Worm (Caenorhabditis elegans): Measurements from ENCODE around the gene F18E9.1.
A peak's percentile ranks its signal among the peaks of the same experiment; 100 is the strongest.

The F18E9.1 gene

DNA sequence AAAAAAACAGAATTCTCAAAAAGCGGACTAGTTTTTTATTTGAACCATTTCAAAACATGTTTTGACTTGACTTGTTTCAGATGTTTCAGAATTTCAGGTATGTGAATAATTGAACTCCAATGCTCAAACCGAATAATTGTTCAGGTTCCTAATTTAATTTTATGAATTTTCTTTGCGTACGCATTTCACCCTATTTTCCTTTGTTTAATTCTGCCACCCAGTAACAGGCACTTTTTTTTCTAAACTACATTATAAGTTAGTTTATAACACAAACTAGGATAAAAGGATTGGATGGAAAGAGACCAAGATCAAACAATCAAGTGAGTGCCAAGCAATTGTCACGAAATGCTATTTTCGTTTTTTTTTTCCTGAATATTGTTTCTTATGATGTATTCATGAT, 2.8 kb upstream of the F18E9.1 start:
- TF ChIP-seq elt-1 (tag; optimal IDR thresholded peaks at IDR 0.05) (no peak), ceh-9 (tag; optimal IDR thresholded peaks at IDR 0.05) (no peak), snpc-4 (tag; optimal IDR thresholded peaks at IDR 0.05) (no peak), nhr-67 (tag; optimal IDR thresholded peaks at IDR 0.05) (no peak), nhr-11 (tag; optimal IDR thresholded peaks at IDR 0.05) (no peak), ztf-11 (tag; optimal IDR thresholded peaks at IDR 0.05) (no peak), ceh-82 (tag; optimal IDR thresholded peaks at IDR 0.05) (no peak), pqm-1 (tag; optimal IDR thresholded peaks at IDR 0.05) (no peak), sea-2 (GFP tag; optimal IDR thresholded peaks at IDR 0.05) (no peak), unc-39 (tag; optimal IDR thresholded peaks at IDR 0.05) (no peak), nhr-25 (tag; optimal IDR thresholded peaks at IDR 0.05) (no peak), aly-2 (tag; optimal IDR thresholded peaks at IDR 0.05) (no peak)

DNA sequence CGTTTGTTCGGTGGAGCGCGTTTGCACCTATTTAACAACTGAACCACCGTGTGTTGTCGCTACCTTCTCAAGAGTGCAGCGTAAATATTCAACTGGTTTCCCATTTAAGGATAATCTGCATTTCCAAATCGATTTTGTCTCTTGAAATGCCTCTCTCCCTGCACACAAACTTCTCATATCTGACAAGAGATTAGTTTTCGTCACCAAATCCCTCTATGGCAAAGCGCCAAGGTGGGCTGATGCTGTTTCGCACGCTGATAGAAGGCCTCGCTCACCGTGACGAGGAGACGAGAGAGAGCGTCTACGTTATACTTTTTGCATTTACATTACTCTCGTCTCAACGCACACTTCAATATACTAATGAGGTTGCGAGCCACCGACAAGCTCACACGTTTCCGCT, 1.6 kb upstream of the F18E9.1 start:
- no peak for TF ChIP-seq egl-27 (tag; optimal IDR thresholded peaks at IDR 0.05)
- TF ChIP-seq lin-15B (tag; optimal IDR thresholded peaks at IDR 0.05): no peak
- TF ChIP-seq fkh-10 (GFP tag; optimal IDR thresholded peaks at IDR 0.05): no peak
- no peak for TF ChIP-seq snpc-4 (tag; optimal IDR thresholded peaks at IDR 0.05)
- no peak for TF ChIP-seq R02D3.7 (tag; optimal IDR thresholded peaks at IDR 0.05)
- no peak for TF ChIP-seq hmg-11 (tag; optimal IDR thresholded peaks at IDR 0.05)
- no peak for TF ChIP-seq elt-1 (tag; optimal IDR thresholded peaks at IDR 0.05)
- no peak for TF ChIP-seq nfya-1 (tag; optimal IDR thresholded peaks at IDR 0.05; ENCODE audit: insufficient read depth)
- TF ChIP-seq nhr-77 (tag; optimal IDR thresholded peaks at IDR 0.05): no peak
- TF ChIP-seq skn-1 (tag; optimal IDR thresholded peaks at IDR 0.05): no peak
- no peak for TF ChIP-seq nhr-67 (tag; optimal IDR thresholded peaks at IDR 0.05)
- no peak for TF ChIP-seq ceh-28 (tag; optimal IDR thresholded peaks at IDR 0.05)
- no peak for TF ChIP-seq fos-1 (tag; optimal IDR thresholded peaks at IDR 0.05)
- no peak for TF ChIP-seq pha-4 (tag; optimal IDR thresholded peaks at IDR 0.05)
- TF ChIP-seq nhr-76 (tag; optimal IDR thresholded peaks at IDR 0.05): no peak

DNA sequence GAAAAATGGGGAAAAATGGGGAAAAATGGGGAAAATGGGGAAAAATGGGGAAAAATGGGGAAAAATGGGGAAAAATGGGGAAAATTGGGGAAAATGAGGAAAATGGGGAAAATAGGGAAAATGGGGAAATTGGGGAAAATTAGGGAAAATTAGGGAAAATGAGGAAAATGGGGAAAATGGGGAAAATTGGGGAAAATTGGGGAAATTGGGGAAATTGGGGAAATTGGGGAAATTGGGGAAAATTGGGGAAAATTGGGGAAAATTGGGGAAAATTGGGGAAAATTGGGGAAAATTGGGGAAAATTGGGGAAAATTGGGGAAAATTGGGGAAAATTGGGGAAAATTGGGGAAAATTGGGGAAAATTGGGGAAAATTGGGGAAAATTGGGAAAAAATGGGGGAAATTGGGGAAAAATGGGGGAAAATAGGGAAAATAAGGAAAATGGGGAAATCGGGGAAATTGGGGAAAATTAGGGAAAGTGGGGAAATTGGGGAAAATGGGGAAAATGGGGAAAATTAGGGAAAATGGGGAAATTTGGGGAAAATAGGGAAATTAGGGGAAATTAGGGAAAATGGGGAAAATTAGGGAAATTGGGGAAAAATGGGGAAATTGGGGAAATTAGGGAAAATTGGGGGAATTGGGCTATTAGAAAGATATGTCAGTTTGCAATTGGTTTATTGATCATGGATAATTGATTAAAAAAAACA, 1.5 kb downstream of the F18E9.1 start:
- TF ChIP-seq nhr-25 (tag; optimal IDR thresholded peaks at IDR 0.05) (no peak), nfya-1 (tag; optimal IDR thresholded peaks at IDR 0.05; ENCODE audit: insufficient read depth) (no peak), elt-1 (tag; optimal IDR thresholded peaks at IDR 0.05) (no peak), R02D3.7 (tag; optimal IDR thresholded peaks at IDR 0.05) (no peak), fkh-10 (GFP tag; optimal IDR thresholded peaks at IDR 0.05) (no peak), ceh-82 (tag; optimal IDR thresholded peaks at IDR 0.05) (no peak), hmg-11 (tag; optimal IDR thresholded peaks at IDR 0.05) (no peak), eor-1 (tag; optimal IDR thresholded peaks at IDR 0.05) (no peak), nhr-28 (tag; optimal IDR thresholded peaks at IDR 0.05) (no peak), fkh-2 (tag; optimal IDR thresholded peaks at IDR 0.05) (no peak), lsy-12 (tag; optimal IDR thresholded peaks at IDR 0.05) (no peak), nhr-23 (tag; optimal IDR thresholded peaks at IDR 0.05) (no peak), jun-1 (tag; optimal IDR thresholded peaks at IDR 0.05) (no peak), snpc-4 (tag; optimal IDR thresholded peaks at IDR 0.05) (no peak), unc-39 (tag; optimal IDR thresholded peaks at IDR 0.05) (no peak), pha-4 (tag; optimal IDR thresholded peaks at IDR 0.05) (no peak), lin-15B (tag; optimal IDR thresholded peaks at IDR 0.05) (no peak)

DNA sequence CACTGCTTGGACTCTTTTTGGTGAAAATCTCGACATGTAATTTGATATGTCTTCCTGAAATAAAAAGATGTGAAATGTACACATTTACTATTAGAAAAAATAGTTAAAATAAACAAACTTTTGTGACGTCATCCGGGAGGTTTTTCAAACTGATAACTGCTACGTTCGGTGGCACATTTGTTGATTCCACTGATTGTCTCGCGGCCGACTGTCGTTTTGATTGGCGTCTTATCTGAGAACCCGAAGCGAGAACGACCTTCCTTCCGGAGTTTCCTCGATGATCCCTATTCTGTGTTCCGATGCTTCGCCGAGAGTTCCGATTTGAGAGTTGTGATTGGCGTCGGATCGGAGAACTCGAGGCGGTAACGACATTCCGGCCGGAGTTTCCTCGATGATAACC, 2.8 kb downstream of the F18E9.1 start:
- TF ChIP-seq pqm-1 (tag; optimal IDR thresholded peaks at IDR 0.05) (peak; percentile 27), ZK546.5 (tag; optimal IDR thresholded peaks at IDR 0.05) (no peak), nfya-1 (tag; optimal IDR thresholded peaks at IDR 0.05; ENCODE audit: insufficient read depth) (no peak), elt-2 (tag; optimal IDR thresholded peaks at IDR 0.05) (peak; percentile 82), sea-2 (GFP tag; optimal IDR thresholded peaks at IDR 0.05) (no peak)

DNA sequence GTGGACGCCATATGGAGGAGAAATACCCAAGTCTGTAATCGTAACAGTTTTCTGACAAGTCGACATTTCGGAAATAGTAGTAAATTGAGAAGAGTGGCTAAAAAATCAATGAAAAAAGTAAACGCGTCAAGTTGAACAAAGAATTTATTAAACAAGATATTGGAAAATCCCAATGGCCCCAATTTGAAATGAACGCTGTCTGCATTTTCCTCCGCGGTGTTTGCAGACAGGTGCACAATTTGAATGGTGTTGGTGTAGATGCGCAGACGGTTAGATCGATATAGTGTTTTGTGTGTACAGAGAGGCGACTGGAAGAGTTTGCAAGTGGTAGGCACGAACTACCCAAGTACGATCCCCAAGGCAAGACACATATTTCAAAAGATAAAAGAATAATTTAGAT, 3.7 kb downstream of the F18E9.1 start, which contains the start of the genes H35N09.2 and H35N09.1:
TSS of gene H35N09.2 (minus strand) at position 54 of the 400 bp plus-strand sequence.
TSS of gene H35N09.1 (plus strand) at position 335 of the 400 bp plus-strand sequence.
- TF ChIP-seq fkh-10 (GFP tag; optimal IDR thresholded peaks at IDR 0.05) (no peak), daf-12 (tag; optimal IDR thresholded peaks at IDR 0.05) (no peak), pqm-1 (tag; optimal IDR thresholded peaks at IDR 0.05) (no peak), tbx-2 (tag; optimal IDR thresholded peaks at IDR 0.05) (no peak), hmg-11 (tag; optimal IDR thresholded peaks at IDR 0.05) (peak; percentile 45), ztf-11 (tag; optimal IDR thresholded peaks at IDR 0.05) (no peak), ztf-4 (tag; optimal IDR thresholded peaks at IDR 0.05) (no peak), ceh-28 (tag; optimal IDR thresholded peaks at IDR 0.05) (peak; percentile 3), skn-1 (tag; optimal IDR thresholded peaks at IDR 0.05) (no peak), pha-4 (tag; optimal IDR thresholded peaks at IDR 0.05) (peak; percentile 89), snpc-4 (tag; optimal IDR thresholded peaks at IDR 0.05) (no peak), ama-1 (optimal IDR thresholded peaks at IDR 0.05) (no peak), lin-39 (tag; optimal IDR thresholded peaks at IDR 0.05) (peak; percentile 36), nhr-76 (tag; optimal IDR thresholded peaks at IDR 0.05) (no peak), fos-1 (tag; optimal IDR thresholded peaks at IDR 0.05) (no peak), ceh-9 (tag; optimal IDR thresholded peaks at IDR 0.05) (no peak), nhr-43 (tag; optimal IDR thresholded peaks at IDR 0.05; ENCODE audit: poor library complexity, severe bottlenecking) (no peak), lsy-12 (tag; optimal IDR thresholded peaks at IDR 0.05) (no peak), elt-1 (tag; optimal IDR thresholded peaks at IDR 0.05) (no peak), lin-15B (tag; optimal IDR thresholded peaks at IDR 0.05) (no peak), ceh-16 (tag; optimal IDR thresholded peaks at IDR 0.05) (no peak), ceh-82 (tag; optimal IDR thresholded peaks at IDR 0.05) (no peak), fkh-2 (tag; optimal IDR thresholded peaks at IDR 0.05) (no peak), zag-1 (tag; optimal IDR thresholded peaks at IDR 0.05) (no peak), jun-1 (tag; optimal IDR thresholded peaks at IDR 0.05) (no peak), ZK546.5 (tag; optimal IDR thresholded peaks at IDR 0.05) (no peak), nhr-77 (tag; optimal IDR thresholded peaks at IDR 0.05) (no peak), nfya-1 (tag; optimal IDR thresholded peaks at IDR 0.05; ENCODE audit: insufficient read depth) (peak; percentile 47), sea-2 (GFP tag; optimal IDR thresholded peaks at IDR 0.05) (no peak), eor-1 (tag; optimal IDR thresholded peaks at IDR 0.05) (no peak), nhr-25 (tag; optimal IDR thresholded peaks at IDR 0.05) (peak; percentile 15)
